Fruit fly (Drosophila melanogaster) whole organism, embryonic: ENCODE results near the gene raw.

Experiments
- Atf3 ChIP-seq: fragments of 200-800 bp; sonication (Bioruptor generic); optimal IDR thresholded peaks from 3 replicates; lab custom pipeline; 2016; ENCODE audit warnings: missing biosample characterization, missing genetic modification characterization
- CG15073 ChIP-seq: fragments of 200-800 bp; sonication (Bioruptor generic); optimal IDR thresholded peaks from 2 replicates; lab custom pipeline; 2016; ENCODE audit warnings: missing biosample characterization, missing genetic modification characterization
- CG7745 ChIP-seq: fragments of 200-800 bp; sonication (Bioruptor generic); optimal IDR thresholded peaks from 2 replicates; lab custom pipeline; 2018; ENCODE audit warnings: missing biosample characterization, mild to moderate bottlenecking, missing genetic modification characterization, moderate library complexity
- CG8478 ChIP-seq: fragments of >200 bp; optimal IDR thresholded peaks from 2 replicates; lab custom pipeline; 2018
- Hr3 ChIP-seq: fragments of 200-800 bp; sonication (Bioruptor generic); optimal IDR thresholded peaks from 3 replicates; lab custom pipeline; 2016; ENCODE audit warnings: missing biosample characterization, missing genetic modification characterization
- jumu ChIP-seq: fragments of 200-800 bp; sonication (Bioruptor generic); optimal IDR thresholded peaks from 3 replicates; lab custom pipeline; 2016; ENCODE audit warnings: missing biosample characterization, missing genetic modification characterization
- ssp ChIP-seq: fragments of 200-800 bp; sonication (Bioruptor generic); IDR thresholded peaks from 2 replicates; pipeline ENCODE4 v1.3.6; 2022; ENCODE audit warnings: missing biosample characterization, missing genetic modification characterization

- TF ChIP-seq CG8478 (lab: Kevin White, UChicago) (no peak), CG7745 (tag; lab: Kevin White, UChicago) (no peak), CG15073 (GFP tag; lab: Kevin White, UChicago) (no peak), Atf3 (GFP tag; lab: Kevin White, UChicago) (no peak), Hr3 (GFP tag; lab: Kevin White, UChicago) (no peak), ssp (GFP tag; lab: Robert Waterston, UW) (no peak), jumu (no peak)
These were observed 19.4 kb downstream of the raw start for dm6 chr2L:8721028-8721427.
